Worm (Caenorhabditis elegans): ENCODE measurements around the gene B0432.1.
"Not testable (repeated sequence)": the region's sequence is repeated elsewhere in the genome, so short reads cannot be mapped to it uniquely, and the experiment has no call there.

The B0432.1 gene

ce11 chrII:300977-301772 lies 4.0 kb downstream of the B0432.1 start, which contains the start of gene K01A2.5 (continued):
- TF ChIP-seq spr-3 (GFP tag; optimal IDR thresholded peaks at IDR 0.05) (no peak), nhr-111 (GFP tag; optimal IDR thresholded peaks at IDR 0.05) (no peak), R02D3.7 (tag; optimal IDR thresholded peaks at IDR 0.05) (no peak), ZK546.5 (tag; optimal IDR thresholded peaks at IDR 0.05) (no peak), Y5F2A.4 (GFP tag; optimal IDR thresholded peaks at IDR 0.05) (no peak), hlh-11 (tag; optimal IDR thresholded peaks at IDR 0.05) (peak; percentile 34), vab-7 (GFP tag; IDR thresholded peaks at IDR 0.05) (no peak), rbr-2 (tag; optimal IDR thresholded peaks at IDR 0.05) (no peak), unc-62 (GFP tag; optimal IDR thresholded peaks at IDR 0.05 in 1 of 2) (peak in 1 of 2 experiments; percentile 96), unc-62 (tag; optimal IDR thresholded peaks at IDR 0.05) (no peak), snpc-1.2 (GFP tag; IDR thresholded peaks at IDR 0.05) (no peak), daf-12 (tag; optimal IDR thresholded peaks at IDR 0.05) (no peak), daf-19 (GFP tag; conservative IDR thresholded peaks at IDR 0.05) (no peak), egl-27 (tag; optimal IDR thresholded peaks at IDR 0.05) (no peak), F10B5.3 (tag; optimal IDR thresholded peaks at IDR 0.05) (no peak), ceh-32 (tag; optimal IDR thresholded peaks at IDR 0.05; ENCODE audit: poor library complexity) (no peak)

- no peak for TF ChIP-seq zip-2 (tag; optimal IDR thresholded peaks at IDR 0.05)
- peak; percentile 83 for TF ChIP-seq set-16 (GFP tag; IDR thresholded peaks at IDR 0.05)
- TF ChIP-seq madf-5 (GFP tag; IDR thresholded peaks at IDR 0.05): no peak
- TF ChIP-seq spr-1 (tag; optimal IDR thresholded peaks at IDR 0.05): no peak
- TF ChIP-seq aha-1 (tag): peak; percentile 92
- TF ChIP-seq Y5F2A.4 (GFP tag; optimal IDR thresholded peaks at IDR 0.05): no peak
Measured at ce11 chrII:303927-304711, 6.9 kb downstream of the B0432.1 start.

ce11 chrII:305645-306044 lies 8.5 kb downstream of the B0432.1 start, which contains the start of gene col-69:
Gene col-69 (minus strand): TSS chrII:305745.
- TF ChIP-seq nhr-28 (tag; optimal IDR thresholded peaks at IDR 0.05) (peak; percentile 8), nhr-42 (GFP tag; IDR thresholded peaks at IDR 0.05) (no peak), daf-16 (GFP tag; optimal IDR thresholded peaks at IDR 0.05) (no peak), daf-16 (tag; optimal IDR thresholded peaks at IDR 0.05) (peak; percentile 13), pqm-1 (tag; optimal IDR thresholded peaks at IDR 0.05) (peak; percentile 22), F49E8.2 (tag; optimal IDR thresholded peaks at IDR 0.05; ENCODE audit: borderline replicate concordance) (no peak)

ce11 chrII:307154-307553 lies 10.0 kb downstream of the B0432.1 start, which contains the start of gene K01A2.4:
Gene K01A2.4 (plus strand): TSS chrII:307454.
- TF ChIP-seq aha-1 (tag): peak; percentile 62
- TF ChIP-seq rbr-2 (tag; optimal IDR thresholded peaks at IDR 0.05): no peak

ce11 chrII:312110-312509 lies 14.9 kb downstream of the B0432.1 start, which contains the start of gene mps-2:
Gene mps-2 (minus strand): TSS chrII:312210.
- not testable (repeated sequence) for TF ChIP-seq D1046.2 (GFP tag; IDR thresholded peaks at IDR 0.05); dpl-1 (GFP tag; optimal IDR thresholded peaks at IDR 0.05); ama-1 (optimal IDR thresholded peaks at IDR 0.05)

ce11 chrII:313540-313939 lies 16.4 kb downstream of the B0432.1 start:
- TF ChIP-seq ctbp-1 (GFP tag; IDR thresholded peaks at IDR 0.05): no peak
- no peak for TF ChIP-seq F49E8.2 (tag; optimal IDR thresholded peaks at IDR 0.05; ENCODE audit: borderline replicate concordance)
- TF ChIP-seq F44E2.7 (GFP tag; IDR thresholded peaks at IDR 0.05): no peak
- no peak for TF ChIP-seq unc-130 (GFP tag; optimal IDR thresholded peaks at IDR 0.05)
- no peak for TF ChIP-seq snpc-4 (tag; optimal IDR thresholded peaks at IDR 0.05)
- TF ChIP-seq R02D3.7 (tag; optimal IDR thresholded peaks at IDR 0.05): no peak
- TF ChIP-seq mdl-1 (tag; optimal IDR thresholded peaks at IDR 0.05): no peak
- TF ChIP-seq dpl-1 (GFP tag; optimal IDR thresholded peaks at IDR 0.05): no peak

Data from whole organism, L4 larva.